Worm (Caenorhabditis elegans): ENCODE measurements around the gene F32A5.4.

- no peak for TF ChIP-seq nhr-28 (tag; optimal IDR thresholded peaks at IDR 0.05)
- TF ChIP-seq elt-1 (tag; optimal IDR thresholded peaks at IDR 0.05; ENCODE audit: borderline replicate concordance, insufficient read depth), result no peak
- TF ChIP-seq flh-1 (GFP tag; optimal IDR thresholded peaks at IDR 0.05), result no peak
- no peak for TF ChIP-seq ztf-11 (tag; optimal IDR thresholded peaks at IDR 0.05)
- no peak for TF ChIP-seq ces-1 (GFP tag; optimal IDR thresholded peaks at IDR 0.05)
- TF ChIP-seq drap-1 (GFP tag; optimal IDR thresholded peaks at IDR 0.05), result no peak
Observed at ce11 chrII:7195541-7195940, 33.4 kb upstream of the F32A5.4 start, which contains the start of gene acdh-12.

All from whole organism, mixed stage, embryonic.